Fruit fly (Drosophila melanogaster): ENCODE data around the gene CG6299.

CG6299 gene

DNA sequence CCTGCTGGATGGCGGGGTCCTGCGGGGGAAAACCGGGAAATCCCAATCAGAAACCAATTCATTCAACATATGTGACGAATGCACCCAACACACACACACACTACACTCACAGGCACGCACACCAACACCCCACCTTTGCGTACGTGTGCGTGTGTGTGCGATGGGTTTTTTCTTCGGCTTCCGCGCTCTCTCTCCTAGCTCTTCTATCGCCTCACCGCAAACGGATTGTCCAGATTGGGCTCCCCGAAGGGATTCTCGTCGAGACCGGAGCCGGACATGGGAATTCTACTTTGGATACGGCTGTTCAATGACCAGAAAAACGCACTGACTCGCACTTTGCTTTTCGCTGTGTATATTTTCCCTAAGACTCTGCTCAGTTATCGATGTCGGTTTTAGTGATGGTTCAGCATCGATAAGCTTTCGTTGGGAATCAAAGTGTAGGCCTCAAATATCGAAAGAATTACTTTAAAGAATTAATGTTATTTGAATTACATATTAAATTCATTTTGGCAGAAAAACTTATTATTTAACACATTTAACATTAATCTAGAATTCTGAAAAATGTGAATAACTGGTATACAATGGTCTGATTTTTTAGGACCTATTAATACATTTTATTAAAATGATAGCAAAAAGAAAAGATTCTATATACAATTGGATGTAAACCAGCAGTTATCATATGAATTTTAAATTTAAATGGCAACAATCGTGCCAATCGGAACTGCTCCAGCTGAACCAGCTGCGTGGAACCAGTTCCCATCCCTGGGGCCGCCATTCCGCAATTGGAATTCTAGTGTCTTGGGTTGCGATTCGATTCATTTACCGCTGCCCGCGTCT is 12.8 kb upstream of the CG6299 start, which contains the start of the genes Scamp and Ahcy:
Gene Scamp, minus strand, starts transcription at position 394 of the 837 bp plus-strand sequence.
Gene Ahcy, plus strand, starts transcription at position 772 of the 837 bp plus-strand sequence.
- TF ChIP-seq CG13424 (tag; optimal IDR thresholded peaks at IDR 0.05) (peak; percentile 5), pfk (GFP tag; optimal IDR thresholded peaks at IDR 0.05) (no peak), trh (GFP tag; optimal IDR thresholded peaks at IDR 0.05) (no peak), nmo (GFP tag; optimal IDR thresholded peaks at IDR 0.05) (peak; percentile 44), CG1832 (GFP tag; optimal IDR thresholded peaks at IDR 0.05) (no peak), lola (GFP tag; optimal IDR thresholded peaks at IDR 0.05) (peak in 1 of 3 experiments; percentile 10), CG12769 (tag; optimal IDR thresholded peaks at IDR 0.05) (peak; percentile 15), CG8478 (optimal IDR thresholded peaks at IDR 0.05) (peak; percentile 81), stwl (tag; optimal IDR thresholded peaks at IDR 0.05) (peak; percentile 32), kni (GFP tag; optimal IDR thresholded peaks at IDR 0.05) (no peak), peb (GFP tag; IDR thresholded peaks at IDR 0.05) (no peak), CG10959 (GFP tag; IDR thresholded peaks at IDR 0.05) (no peak), cg (GFP tag; optimal IDR thresholded peaks at IDR 0.05) (peak; percentile 93), chinmo (GFP tag; IDR thresholded peaks at IDR 0.05; ENCODE audit: partially characterized antibody) (0 out of 4 replicates have a peak, but pooled peaks have one; percentile 56), CG9727 (GFP tag; optimal IDR thresholded peaks at IDR 0.05) (peak; percentile 48), Sry-β (GFP tag; optimal IDR thresholded peaks at IDR 0.05) (no peak), Ets65A (GFP tag) (peak; percentile 7), CG13775 (GFP tag; optimal IDR thresholded peaks at IDR 0.05) (peak; percentile 22), Dref (GFP tag; IDR thresholded peaks at IDR 0.05) (peak; percentile 65), Usf (GFP tag; optimal IDR thresholded peaks at IDR 0.05) (no peak), insv (GFP tag; optimal IDR thresholded peaks at IDR 0.05) (peak; percentile 45 to 85), NFAT (GFP tag; IDR thresholded peaks at IDR 0.05) (0 out of 2 replicates have a peak, but pooled peaks have one; percentile 12), Chrac-16 (GFP tag; optimal IDR thresholded peaks at IDR 0.05) (peak; percentile 2), CG3726 (GFP tag; IDR thresholded peaks at IDR 0.05) (no peak), CG17568 (GFP tag; optimal IDR thresholded peaks at IDR 0.05) (no peak), Meics (GFP tag; optimal IDR thresholded peaks at IDR 0.05) (peak; percentile 59), nerfin-1 (tag; optimal IDR thresholded peaks at IDR 0.05) (no peak), ken (GFP tag; IDR thresholded peaks at IDR 0.05) (no peak), Dll (GFP tag; IDR thresholded peaks at IDR 0.05; ENCODE audit: partially characterized antibody) (peak; percentile 57; the same call in 2 of the 4 replicates), Dbx (GFP tag; IDR thresholded peaks at IDR 0.05) (no peak), CG10209 (GFP tag; optimal IDR thresholded peaks at IDR 0.05) (no peak), inv (GFP tag; IDR thresholded peaks at IDR 0.05; ENCODE audit: partially characterized antibody) (peak; percentile 44; the same call in 1 of the 2 replicates), phol (tag; optimal IDR thresholded peaks at IDR 0.05) (peak; percentile 76), CG16813 (GFP tag; IDR thresholded peaks at IDR 0.05; ENCODE audit: partially characterized antibody) (peak; percentile 48; the same call in 2 of the 3 replicates), CG12391 (tag; optimal IDR thresholded peaks at IDR 0.05) (peak; percentile 43), Nf-YC (tag; optimal IDR thresholded peaks at IDR 0.05) (peak; percentile 15), vnd (GFP tag; IDR thresholded peaks at IDR 0.05; ENCODE audit: partially characterized antibody) (peak; percentile 47; the same call in 1 of the 3 replicates), CG10543 (GFP tag; optimal IDR thresholded peaks at IDR 0.05) (peak; percentile 13), crol (GFP tag; IDR thresholded peaks at IDR 0.05) (peak; percentile 46), Mrtf (GFP tag; IDR thresholded peaks at IDR 0.05) (no peak), sima (GFP tag; optimal IDR thresholded peaks at IDR 0.05) (no peak), CG15011 (GFP tag; optimal IDR thresholded peaks at IDR 0.05) (no peak), CG2129 (GFP tag; IDR thresholded peaks at IDR 0.05; ENCODE audit: partially characterized antibody) (0 out of 2 replicates have a peak, but pooled peaks have one; percentile 17), CG12659 (GFP tag; optimal IDR thresholded peaks at IDR 0.05) (peak; percentile 55), CG15269 (tag; optimal IDR thresholded peaks at IDR 0.05) (peak; percentile 17), lilli (GFP tag; optimal IDR thresholded peaks at IDR 0.05) (peak; percentile 38), CG15514 (GFP tag; optimal IDR thresholded peaks at IDR 0.05) (peak; percentile 99)
